Worm (Caenorhabditis elegans): ENCODE data around the gene C16C8.16.

ce11 chrII:3439842-3440640, 5.5 kb upstream of the C16C8.16 start:
- TF ChIP-seq W03F9.2 (tag; optimal IDR thresholded peaks at IDR 0.05) = no peak
- TF ChIP-seq dao-5 (tag; optimal IDR thresholded peaks at IDR 0.05) = no peak
- TF ChIP-seq him-1 (tag; optimal IDR thresholded peaks at IDR 0.05) = no peak

Data from whole organism, L4/young adult.